Fruit fly (Drosophila melanogaster) ovary, adult (tissue): Measurements from ENCODE around the gene CG17364.

ENCODE experiments used
- CG17801 ChIP-seq: fragments of 200-800 bp; optimal IDR thresholded peaks from 2 replicates; lab custom pipeline; 2019; ENCODE audit warnings: missing biosample characterization, mild to moderate bottlenecking, missing genetic modification characterization, moderate library complexity; ENCODE audit not compliant: partially characterized antibody

CG17364 gene

dm6 chr3L:14003297-14004040 lies 10.3 kb upstream of the CG17364 start:
- no peak for TF ChIP-seq CG17801 (GFP tag; lab: Kevin White, UChicago)

- no peak for TF ChIP-seq CG17801 (GFP tag; lab: Kevin White, UChicago)
Measured at dm6 chr3L:14002524-14003135, 9.4 kb upstream of the CG17364 start.

DNA sequence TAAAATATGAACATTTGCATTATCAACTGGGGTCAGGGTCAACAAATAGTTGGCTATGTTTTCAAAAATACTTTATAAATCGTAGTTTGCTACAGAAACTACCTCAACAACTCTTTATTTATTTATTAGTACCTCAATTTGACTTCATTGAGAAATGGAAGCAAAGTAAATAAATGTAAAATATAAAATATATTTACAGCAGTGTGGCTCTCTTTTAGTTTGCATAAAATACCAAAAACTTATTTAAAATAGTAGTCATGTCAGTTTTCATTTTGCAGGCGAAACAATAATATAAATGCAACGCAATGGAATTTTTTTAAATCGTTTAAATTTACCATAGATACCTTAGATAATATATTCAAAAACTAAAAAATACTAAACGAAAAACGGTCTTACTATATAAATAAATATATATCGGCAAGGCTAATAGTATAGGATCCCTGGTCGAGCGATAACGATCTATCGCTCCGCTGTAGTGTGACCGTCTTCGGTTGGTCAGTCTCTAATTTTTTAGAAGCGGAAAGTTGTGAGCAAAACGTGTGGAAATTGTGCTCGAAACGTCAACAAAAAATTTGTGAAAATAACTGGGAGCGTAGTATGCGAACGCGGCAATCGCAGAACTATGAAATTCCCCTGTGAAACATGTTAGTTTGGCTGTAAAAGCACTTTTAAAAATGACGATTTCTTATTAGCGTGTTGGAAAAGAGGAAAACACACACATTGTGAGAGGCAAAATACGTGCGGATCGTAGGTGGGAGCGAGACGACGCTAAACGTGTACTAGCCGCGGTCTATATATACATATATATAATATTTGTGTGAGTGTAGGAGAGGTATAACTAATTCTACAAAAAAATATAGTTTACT lies 8.7 kb upstream of the CG17364 start, which contains the start of the genes Nprl3 and upSET:
TSS of gene Nprl3 (minus strand) at position 223 of the 866 bp plus-strand sequence.
TSS of gene upSET (plus strand) at position 470 of the 866 bp plus-strand sequence.
- no peak for TF ChIP-seq CG17801 (GFP tag; lab: Kevin White, UChicago)

DNA sequence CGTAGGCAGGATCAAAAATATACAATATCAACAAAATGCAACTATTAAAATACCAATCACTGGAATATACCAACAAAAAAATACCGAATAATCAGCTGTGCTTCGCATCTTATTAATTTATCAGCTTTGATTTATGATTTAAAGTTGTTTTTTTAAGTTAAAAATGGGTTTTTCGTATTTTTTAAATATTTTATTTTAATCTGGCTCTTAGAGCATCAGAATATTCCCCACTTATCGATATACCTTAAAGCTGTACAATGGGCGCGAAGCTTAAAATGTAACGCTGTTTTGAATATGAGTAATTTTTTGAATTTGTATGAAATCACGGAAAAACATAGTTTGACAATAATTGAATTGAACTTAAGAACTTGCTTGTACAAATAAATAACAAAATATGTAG lies 6.0 kb upstream of the CG17364 start, which contains the start of gene CG17359:
TSS of gene CG17359 (minus strand) at position 48 of the 400 bp plus-strand sequence.
- no peak for TF ChIP-seq CG17801 (GFP tag; lab: Kevin White, UChicago)

dm6 chr3L:13996992-13997391 lies 3.8 kb upstream of the CG17364 start, which contains the start of gene CG17361:
Gene CG17361, plus strand, starts transcription at chr3L:13997191.
- TF ChIP-seq CG17801 (GFP tag; lab: Kevin White, UChicago): no peak

dm6 chr3L:13996437-13996836 lies 3.2 kb upstream of the CG17364 start:
- TF ChIP-seq CG17801 (GFP tag; lab: Kevin White, UChicago): no peak

- TF ChIP-seq CG17801 (GFP tag; lab: Kevin White, UChicago): peak; percentile 66
Measured at dm6 chr3L:13993742-13994719, 831 bp upstream of the CG17364 start, which contains the start of gene CtsK1. Gene CtsK1, plus strand, starts transcription at chr3L:13994231.

- TF ChIP-seq CG17801 (GFP tag; lab: Kevin White, UChicago): no peak
Measured at dm6 chr3L:13991314-13991713, 1.9 kb downstream of the CG17364 start.

- TF ChIP-seq CG17801 (GFP tag; lab: Kevin White, UChicago): no peak
Measured at dm6 chr3L:13987578-13987977, 5.6 kb downstream of the CG17364 start, which contains the start of gene CG9040. Gene CG9040, plus strand, starts transcription at chr3L:13987878.

DNA sequence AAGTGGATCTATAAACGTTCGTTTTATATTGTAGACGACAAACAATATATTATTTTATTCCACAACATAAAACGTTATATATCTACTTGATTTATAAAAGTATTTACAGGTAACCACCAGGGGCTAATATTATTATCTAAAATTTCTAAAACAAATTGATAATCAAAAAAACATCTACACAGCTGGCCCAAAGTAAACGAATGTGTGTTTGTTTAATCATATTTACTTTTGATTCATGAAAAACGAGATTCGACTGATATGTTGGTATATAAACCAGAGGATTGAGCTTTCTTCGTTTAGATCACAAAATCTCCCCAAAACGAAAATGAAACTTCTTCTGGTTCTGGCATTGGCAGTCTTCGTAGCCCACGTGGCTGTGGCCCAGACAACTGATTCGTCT lies 6.9 kb downstream of the CG17364 start, which contains the start of gene CG17362:
TSS of gene CG17362 (plus strand) at position 291 of the 400 bp plus-strand sequence.
- TF ChIP-seq CG17801 (GFP tag; lab: Kevin White, UChicago): no peak

dm6 chr3L:13982516-13982915 lies 10.7 kb downstream of the CG17364 start:
- TF ChIP-seq CG17801 (GFP tag; lab: Kevin White, UChicago): no peak

dm6 chr3L:13973377-13974111 lies 19.7 kb downstream of the CG17364 start, which contains the start of the genes CG13738 and Hsc70-1:
Gene CG13738, minus strand, starts transcription at chr3L:13973477.
Gene Hsc70-1, plus strand, starts transcription at chr3L:13974061.
- no peak for TF ChIP-seq CG17801 (GFP tag; lab: Kevin White, UChicago)

- no peak for TF ChIP-seq CG17801 (GFP tag; lab: Kevin White, UChicago)
Measured at dm6 chr3L:13965502-13965843, 27.7 kb downstream of the CG17364 start.
